Fruit fly (Drosophila melanogaster): ENCODE results near the gene hng3.

The hng3 gene

DNA sequence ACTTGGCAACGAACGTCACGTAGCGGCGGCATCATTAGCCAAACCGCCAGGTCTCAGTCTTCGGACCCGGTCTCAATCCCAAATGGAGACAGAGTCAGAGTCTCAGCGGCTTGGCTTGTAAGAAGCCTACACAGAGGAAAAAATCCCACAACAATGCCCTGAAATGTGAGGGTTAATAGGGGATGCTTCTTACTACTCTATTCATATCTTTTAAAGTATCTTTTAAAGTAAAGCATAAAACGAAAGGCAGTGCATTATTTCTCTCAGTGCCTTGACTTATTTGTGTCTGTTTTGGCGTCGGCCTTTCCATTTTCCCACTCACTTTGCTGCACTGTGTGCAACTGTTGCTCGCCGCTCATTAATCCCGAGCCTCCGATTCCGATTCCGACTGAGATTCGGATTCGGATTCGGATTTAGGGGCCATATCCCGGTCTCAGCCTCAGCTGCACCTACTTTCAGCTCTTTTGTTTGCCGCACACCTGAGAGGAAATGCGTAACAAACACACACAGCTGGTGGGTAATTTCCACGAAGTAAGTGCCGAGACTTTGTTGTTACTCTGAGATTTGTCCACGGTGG, 7.1 kb upstream of the hng3 start (continued):
- no peak for TF ChIP-seq mld (GFP tag; IDR thresholded peaks at IDR 0.05; ENCODE audit: partially characterized antibody)
- TF ChIP-seq sug (tag; optimal IDR thresholded peaks at IDR 0.05) = no peak
- TF ChIP-seq tll (GFP tag; optimal IDR thresholded peaks at IDR 0.05) = peak in 1 of 2 experiments; percentile 86
- TF ChIP-seq D19B (GFP tag; optimal IDR thresholded peaks at IDR 0.05) = no peak
- TF ChIP-seq CG4854 (GFP tag; optimal IDR thresholded peaks at IDR 0.05) = peak; percentile 66
- no peak for TF ChIP-seq CG6854 (GFP tag; optimal IDR thresholded peaks at IDR 0.05)
- peak; percentile 83 for TF ChIP-seq Gug (GFP tag; IDR thresholded peaks at IDR 0.05)
- peak; percentile 59 for TF ChIP-seq CG18599 (GFP tag; optimal IDR thresholded peaks at IDR 0.05)
- TF ChIP-seq E2f1 (GFP tag; IDR thresholded peaks at IDR 0.05) = peak; percentile 85
- TF ChIP-seq HLH4C (GFP tag; IDR thresholded peaks at IDR 0.05; ENCODE audit: partially characterized antibody) = no peak
- peak; percentile 43 for TF ChIP-seq CG12299 (tag; optimal IDR thresholded peaks at IDR 0.05)
- peak in 1 of 3 experiments; percentile 82 for TF ChIP-seq lola (GFP tag; optimal IDR thresholded peaks at IDR 0.05)
- TF ChIP-seq CG10543 (GFP tag; optimal IDR thresholded peaks at IDR 0.05) = peak; percentile 12
- TF ChIP-seq Dfd (GFP tag; optimal IDR thresholded peaks at IDR 0.05) = no peak
- peak; percentile 34; the same call in 1 of the 2 replicates for TF ChIP-seq NFAT (GFP tag; IDR thresholded peaks at IDR 0.05)
- TF ChIP-seq repo (GFP tag; optimal IDR thresholded peaks at IDR 0.05) = peak; percentile 71
- TF ChIP-seq CG13296 (GFP tag; optimal IDR thresholded peaks at IDR 0.05) = no peak
- peak; percentile 60 for TF ChIP-seq Sox100B (GFP tag; optimal IDR thresholded peaks at IDR 0.05)
- TF ChIP-seq CG13894 (tag; optimal IDR thresholded peaks at IDR 0.05) = no peak
- TF ChIP-seq tna (GFP tag; IDR thresholded peaks at IDR 0.05; ENCODE audit: partially characterized antibody) = no peak
- peak; percentile 90 for TF ChIP-seq gem (tag; optimal IDR thresholded peaks at IDR 0.05)
- TF ChIP-seq HmgZ (tag; optimal IDR thresholded peaks at IDR 0.05) = peak; percentile 19
- TF ChIP-seq B-H2 (GFP tag; optimal IDR thresholded peaks at IDR 0.05) = no peak
- no peak for TF ChIP-seq BEAF-32 (GFP tag; optimal IDR thresholded peaks at IDR 0.05)
- peak; percentile 68 for TF ChIP-seq maf-S (GFP tag; optimal IDR thresholded peaks at IDR 0.05)
- TF ChIP-seq CG10979 (tag; optimal IDR thresholded peaks at IDR 0.05) = peak; percentile 87
- TF ChIP-seq zf30C (GFP tag; optimal IDR thresholded peaks at IDR 0.05) = peak; percentile 93
- TF ChIP-seq toy (GFP tag; IDR thresholded peaks at IDR 0.05) = peak; percentile 53; the same call in 1 of the 2 replicates
- peak; percentile 48 for TF ChIP-seq al (GFP tag; IDR thresholded peaks at IDR 0.05)
- TF ChIP-seq CG3407 (GFP tag; optimal IDR thresholded peaks at IDR 0.05) = peak; percentile 72
- no peak for TF ChIP-seq Tbp (GFP tag; optimal IDR thresholded peaks at IDR 0.05)
- peak in 1 of 2 experiments; percentile 16 for TF ChIP-seq Hr78 (GFP tag; optimal IDR thresholded peaks at IDR 0.05)
- TF ChIP-seq sc (optimal IDR thresholded peaks at IDR 0.05) = no peak
- TF ChIP-seq sc (GFP tag; optimal IDR thresholded peaks at IDR 0.05) = peak; percentile 74
- TF ChIP-seq vfl (GFP tag; optimal IDR thresholded peaks at IDR 0.05) = no peak
- peak; percentile 76 for TF ChIP-seq ac (GFP tag; optimal IDR thresholded peaks at IDR 0.05)
- TF ChIP-seq ham (GFP tag; IDR thresholded peaks at IDR 0.05) = no peak
- TF ChIP-seq D19A (tag; optimal IDR thresholded peaks at IDR 0.05) = peak; percentile 72
- peak; percentile 68 for TF ChIP-seq CG43689 (GFP tag; IDR thresholded peaks at IDR 0.05)
- peak; percentile 73 for TF ChIP-seq Usf (GFP tag; optimal IDR thresholded peaks at IDR 0.05)

dm6 chr3L:761733-762132, 6.4 kb upstream of the hng3 start:
- TF ChIP-seq prd (optimal IDR thresholded peaks at IDR 0.05) (no peak), prd (GFP tag; IDR thresholded peaks at IDR 0.05) (0 out of 3 replicates have a peak, but pooled peaks have one; percentile 8), Ptx1 (GFP tag; IDR thresholded peaks at IDR 0.05) (0 out of 2 replicates have a peak, but pooled peaks have one; percentile 7), Med (GFP tag) (peak; percentile 50), CG42726 (GFP tag; IDR thresholded peaks at IDR 0.05; ENCODE audit: partially characterized antibody) (no peak)

All from whole organism, embryonic.